Fruit fly (Drosophila melanogaster) Kc167 (cell line): ENCODE results near the gene CG31680.

Source experiments
- h ChIP-seq: fragments of >200 bp; optimal IDR thresholded peaks from 3 replicates; lab custom pipeline; 2018; ENCODE audit warnings: missing external identifiers
- ttk ChIP-seq: sonication (Bioruptor generic); optimal IDR thresholded peaks from 2 replicates; lab custom pipeline; 2017; ENCODE audit warnings: missing external identifiers

dm6 chr2L:20643144-20643543, 3.2 kb downstream of the CG31680 start, which contains the start of gene CG17470:
- TF ChIP-seq h (lab: Kevin White, UChicago) (no peak), ttk (lab: Kevin White, UChicago) (no peak)
